Worm (Caenorhabditis elegans) whole organism, L1 larva: Measurements from ENCODE around the gene bub-3.

Experiments
- C04F5.9 ChIP-seq: sonication (generic microtip); optimal IDR thresholded peaks from 2 replicates; lab custom pipeline; 2016; ENCODE audit warnings: missing genetic modification characterization, missing compliant biosample characterization
- C16A3.4 ChIP-seq: fragments of 150-350 bp; optimal IDR thresholded peaks from 2 replicates; lab custom pipeline; 2014; ENCODE audit warnings: missing biosample characterization, missing genetic modification characterization
- C34B4.2 ChIP-seq: sonication (generic microtip); optimal IDR thresholded peaks from 2 replicates; lab custom pipeline; 2017; ENCODE audit warnings: mild to moderate bottlenecking, missing genetic modification characterization, missing compliant biosample characterization
- F16B12.6 ChIP-seq: fragments of 150-350 bp; optimal IDR thresholded peaks from 2 replicates; lab custom pipeline; 2014; ENCODE audit warnings: missing biosample characterization, missing genetic modification characterization
- alr-1 ChIP-seq: fragments of 200-800 bp; sonication (Bioruptor generic); optimal IDR thresholded peaks from 2 replicates; lab custom pipeline; 2018; ENCODE audit warnings: borderline replicate concordance, mild to moderate bottlenecking, missing genetic modification characterization, missing compliant biosample characterization
- blmp-1 ChIP-seq: fragments of 150-350 bp; optimal IDR thresholded peaks from 2 replicates; lab custom pipeline; 2014; ENCODE audit warnings: missing biosample characterization, missing genetic modification characterization
- ceh-88 ChIP-seq: fragments of 200-800 bp; sonication (Bioruptor generic); IDR thresholded peaks from 2 replicates; pipeline ENCODE4 v1.3.6; 2022; ENCODE audit warnings: missing genetic modification characterization, missing compliant biosample characterization
- ceh-90 ChIP-seq: sonication (generic microtip); optimal IDR thresholded peaks from 2 replicates; lab custom pipeline; 2016; ENCODE audit warnings: missing genetic modification characterization, missing compliant biosample characterization
- ces-1 ChIP-seq: fragments of 150-350 bp; optimal IDR thresholded peaks from 2 replicates; lab custom pipeline; 2014; ENCODE audit warnings: missing biosample characterization, missing genetic modification reagents, missing genetic modification characterization
- dsc-1 ChIP-seq: sonication (generic microtip); optimal IDR thresholded peaks from 2 replicates; lab custom pipeline; 2016; ENCODE audit warnings: mild to moderate bottlenecking, missing genetic modification characterization, missing compliant biosample characterization
- egl-27 ChIP-seq, 2 experiments: fragments of 150-350 bp in 1 of 2; sonication (generic microtip); optimal IDR thresholded peaks; 3 replicates each; lab custom pipeline; 2017 to 2018; ENCODE audit warnings: missing biosample characterization in 2 of 2, missing genetic modification characterization in 2 of 2, missing genetic modification reagents in 2 of 2
- elt-3 ChIP-seq, 6 experiments: fragments of 150-350 bp in 1 of 6; sonication (generic microtip); optimal IDR thresholded peaks; 2 replicates each; lab custom pipeline; 2017 to 2018; ENCODE audit warnings: missing biosample characterization in 6 of 6, missing genetic modification characterization in 6 of 6, inconsistent platforms in 1 of 6
- fkh-10 ChIP-seq: sonication (generic microtip); optimal IDR thresholded peaks from 2 replicates; lab custom pipeline; 2017; ENCODE audit warnings: missing biosample characterization, missing genetic modification reagents, missing genetic modification characterization
- grh-1 ChIP-seq: fragments of 200-800 bp; sonication (Bioruptor generic); IDR thresholded peaks from 2 replicates; pipeline ENCODE4 v1.3.6; 2022; ENCODE audit warnings: missing genetic modification reagents, missing genetic modification characterization, missing compliant biosample characterization
- hpl-2 ChIP-seq: fragments of 150-350 bp; optimal IDR thresholded peaks from 2 replicates; lab custom pipeline; 2014; ENCODE audit warnings: missing biosample characterization, missing genetic modification reagents, missing genetic modification characterization
- irx-1 ChIP-seq: sonication (generic microtip); optimal IDR thresholded peaks from 2 replicates; lab custom pipeline; 2016; ENCODE audit warnings: missing genetic modification characterization, missing compliant biosample characterization
- isw-1 ChIP-seq: fragments of 200-800 bp; sonication (Bioruptor generic); IDR thresholded peaks from 2 replicates; pipeline ENCODE4 v1.3.6; 2022; ENCODE audit warnings: missing genetic modification characterization, missing compliant biosample characterization
- jun-1 ChIP-seq: fragments of 150-350 bp; optimal IDR thresholded peaks from 2 replicates; lab custom pipeline; 2014; ENCODE audit warnings: missing biosample characterization, missing genetic modification reagents, missing genetic modification characterization
- lin-14 ChIP-seq: fragments of 200-800 bp; sonication (Bioruptor generic); optimal IDR thresholded peaks from 2 replicates; lab custom pipeline; 2018; ENCODE audit warnings: mild to moderate bottlenecking, missing genetic modification characterization, moderate library complexity, missing compliant biosample characterization
- lin-35 ChIP-seq, 2 experiments: fragments of 150-350 bp; optimal IDR thresholded peaks; 2 replicates each; lab custom pipeline; 2014; ENCODE audit warnings: missing biosample characterization in 2 of 2, missing genetic modification characterization in 2 of 2, missing genetic modification reagents in 2 of 2
- lir-3 ChIP-seq: sonication (generic microtip); optimal IDR thresholded peaks from 2 replicates; lab custom pipeline; 2016; ENCODE audit warnings: mild to moderate bottlenecking, missing genetic modification characterization, moderate library complexity, missing compliant biosample characterization; ENCODE audit not compliant: poor library complexity
- lsy-2 ChIP-seq, 2 experiments: fragments of 150-350 bp; optimal IDR thresholded peaks; 2 replicates each; lab custom pipeline; 2014; ENCODE audit warnings: missing biosample characterization in 2 of 2, missing genetic modification characterization in 2 of 2
- mab-9 ChIP-seq: fragments of 200-800 bp; sonication (Bioruptor generic); IDR thresholded peaks from 2 replicates; pipeline ENCODE4 v1.3.6; 2022; ENCODE audit warnings: missing genetic modification reagents, missing genetic modification characterization, missing compliant biosample characterization
- mdl-1 ChIP-seq, 2 experiments: fragments of 150-350 bp; optimal IDR thresholded peaks; 2 replicates each; lab custom pipeline; 2014 to 2017; ENCODE audit warnings: missing biosample characterization in 2 of 2, missing genetic modification characterization in 2 of 2, inconsistent platforms in 1 of 2
- mep-1 ChIP-seq: fragments of 150-350 bp; optimal IDR thresholded peaks from 2 replicates; lab custom pipeline; 2014; ENCODE audit warnings: missing biosample characterization, missing genetic modification characterization
- nhr-19 ChIP-seq: fragments of 200-800 bp; sonication (Bioruptor generic); conservative IDR thresholded peaks from 2 replicates; pipeline ENCODE4 v1.3.6; 2022; ENCODE audit warnings: missing genetic modification characterization, missing compliant biosample characterization
- nhr-20 ChIP-seq: sonication (generic microtip); optimal IDR thresholded peaks from 2 replicates; lab custom pipeline; 2016; ENCODE audit warnings: mild to moderate bottlenecking, missing genetic modification characterization, missing compliant biosample characterization
- nhr-237 ChIP-seq: fragments of 150-350 bp; optimal IDR thresholded peaks from 2 replicates; lab custom pipeline; 2014; ENCODE audit warnings: missing biosample characterization, missing genetic modification characterization
- nhr-28 ChIP-seq: fragments of 150-350 bp; optimal IDR thresholded peaks from 2 replicates; lab custom pipeline; 2014; ENCODE audit warnings: missing biosample characterization, missing genetic modification characterization
- nhr-71 ChIP-seq: sonication (generic microtip); optimal IDR thresholded peaks from 2 replicates; lab custom pipeline; 2016; ENCODE audit warnings: mild to moderate bottlenecking, missing genetic modification characterization, moderate library complexity, missing compliant biosample characterization
- nhr-85 ChIP-seq: sonication (generic microtip); peaks from one replicate; lab custom pipeline; 2016; ENCODE audit warnings: missing genetic modification characterization, inconsistent platforms, missing compliant biosample characterization
- pax-3 ChIP-seq: fragments of 200-800 bp; sonication (Bioruptor generic); optimal IDR thresholded peaks from 2 replicates; lab custom pipeline; 2018; ENCODE audit warnings: mild to moderate bottlenecking, missing genetic modification characterization, moderate library complexity, missing compliant biosample characterization
- rnt-1 ChIP-seq: sonication (generic microtip); optimal IDR thresholded peaks from 2 replicates; lab custom pipeline; 2016; ENCODE audit warnings: mild to moderate bottlenecking, missing genetic modification characterization, moderate library complexity, missing compliant biosample characterization
- skn-1 ChIP-seq: fragments of 150-350 bp; optimal IDR thresholded peaks from 2 replicates; lab custom pipeline; 2014; ENCODE audit warnings: missing biosample characterization, missing genetic modification characterization
- snpc-4 ChIP-seq: fragments of 150-350 bp; optimal IDR thresholded peaks from 2 replicates; lab custom pipeline; 2014; ENCODE audit warnings: missing biosample characterization, missing genetic modification characterization
- snu-23 ChIP-seq: sonication (generic microtip); optimal IDR thresholded peaks from 2 replicates; lab custom pipeline; 2016; ENCODE audit warnings: missing genetic modification characterization, missing compliant biosample characterization
- sox-4 ChIP-seq: sonication (generic microtip); optimal IDR thresholded peaks from 2 replicates; lab custom pipeline; 2016; ENCODE audit warnings: missing genetic modification characterization, missing compliant biosample characterization
- sptf-1 ChIP-seq: fragments of 150-350 bp; optimal IDR thresholded peaks from 2 replicates; lab custom pipeline; 2014; ENCODE audit warnings: missing biosample characterization, missing genetic modification characterization
- tbx-2 ChIP-seq: sonication (generic microtip); optimal IDR thresholded peaks from 2 replicates; lab custom pipeline; 2016; ENCODE audit warnings: missing genetic modification characterization, missing compliant biosample characterization
- unc-130 ChIP-seq: fragments of 150-350 bp; optimal IDR thresholded peaks from 2 replicates; lab custom pipeline; 2017; ENCODE audit warnings: missing biosample characterization, missing genetic modification characterization, inconsistent platforms
- unc-30 ChIP-seq: sonication (generic microtip); optimal IDR thresholded peaks from 2 replicates; lab custom pipeline; 2017; ENCODE audit warnings: missing biosample characterization, missing genetic modification characterization
- unc-62 ChIP-seq: fragments of 150-350 bp; optimal IDR thresholded peaks from 2 replicates; lab custom pipeline; 2014; ENCODE audit warnings: missing biosample characterization, missing genetic modification reagents, missing genetic modification characterization
- unc-86 ChIP-seq: sonication (generic microtip); optimal IDR thresholded peaks from 2 replicates; lab custom pipeline; 2016; ENCODE audit warnings: missing genetic modification characterization, missing compliant biosample characterization
- unc-98 ChIP-seq: fragments of 200-800 bp; sonication (Bioruptor generic); IDR thresholded peaks from 2 replicates; pipeline ENCODE4 v1.3.6; 2022; ENCODE audit warnings: missing genetic modification characterization, missing compliant biosample characterization
- zip-4 ChIP-seq: fragments of 200-800 bp; sonication (Bioruptor generic); optimal IDR thresholded peaks from 2 replicates; lab custom pipeline; 2018; ENCODE audit warnings: mild to moderate bottlenecking, missing genetic modification characterization, moderate library complexity, missing compliant biosample characterization
- ztf-11 ChIP-seq, 2 experiments: sonication (generic microtip); optimal IDR thresholded peaks; 2 replicates each; lab custom pipeline; 2016 to 2017; ENCODE audit warnings: missing genetic modification characterization in 2 of 2, missing biosample characterization in 1 of 2, missing compliant biosample characterization in 1 of 2

The bub-3 gene

DNA sequence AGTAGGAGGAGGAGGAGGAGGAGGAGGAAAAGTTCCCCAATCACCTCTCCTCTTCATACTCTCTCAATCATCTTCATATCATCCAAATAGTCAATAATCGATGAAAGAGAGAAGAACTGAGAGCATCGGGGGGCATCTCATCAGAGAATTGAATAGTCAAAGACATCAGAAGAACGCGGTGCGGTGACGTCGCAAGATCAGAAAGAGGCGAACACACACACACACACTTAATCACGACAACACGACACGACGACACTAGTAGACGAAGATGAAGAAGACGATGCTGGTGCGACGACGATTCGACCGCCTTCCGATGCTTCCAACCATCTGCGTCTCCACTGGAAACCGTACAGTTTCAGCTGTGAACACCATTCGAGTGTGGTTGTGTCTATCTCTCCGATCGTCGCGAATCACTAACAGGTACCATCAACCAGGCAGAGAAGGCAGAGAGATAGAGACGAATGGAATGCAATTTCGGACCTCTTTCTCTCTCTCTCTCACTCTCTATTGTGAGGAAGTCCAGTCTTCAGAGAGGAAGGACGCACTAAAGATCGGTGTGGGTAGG, 47.2 kb upstream of the bub-3 start (continued):
- TF ChIP-seq tbx-2 (tag; lab: Kevin White, UChicago): peak; percentile 70
- no peak for TF ChIP-seq jun-1 (tag; lab: Kevin White, UChicago)
- peak in 1 of 2 experiments; percentile 65 for TF ChIP-seq lsy-2 (tag; optimal IDR thresholded peaks at IDR 0.05; lab: Kevin White, UChicago)
- TF ChIP-seq, all 84 proteins: peak for 16

DNA sequence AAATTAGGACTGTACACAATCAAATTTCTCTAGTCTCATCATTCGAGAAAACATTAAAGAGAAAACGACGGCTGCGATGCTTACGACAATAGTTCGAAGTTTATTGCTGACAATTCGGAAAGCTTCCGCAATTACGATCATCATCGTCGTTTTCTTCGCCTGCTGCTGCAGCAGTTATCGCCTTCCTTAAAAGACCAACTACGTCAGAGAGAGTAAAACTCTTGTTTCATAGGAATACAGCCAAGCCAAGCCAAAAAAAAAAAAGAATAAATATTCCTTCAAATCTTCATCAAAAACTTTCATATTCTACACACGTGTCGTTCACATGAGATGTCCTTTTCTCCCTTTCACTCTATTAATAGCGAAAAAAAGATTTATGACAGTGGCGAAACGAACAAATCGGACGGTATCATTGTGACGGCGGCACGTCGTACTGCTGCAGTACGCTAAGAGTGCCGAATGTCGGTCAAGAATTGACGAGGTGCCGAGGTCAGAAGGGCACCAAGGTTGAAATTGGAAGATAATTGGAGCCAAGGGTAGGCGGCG, 46.0 kb upstream of the bub-3 start:
- TF ChIP-seq unc-62 (GFP tag; lab: Kevin White, UChicago) (no peak), sox-4 (tag; lab: Kevin White, UChicago) (no peak), ceh-90 (tag; lab: Kevin White, UChicago) (no peak), nhr-85 (tag; lab: Kevin White, UChicago) (peak; percentile 94), blmp-1 (tag; lab: Kevin White, UChicago) (peak; percentile 98), nhr-20 (tag; lab: Kevin White, UChicago) (peak; percentile 52), unc-130 (tag; lab: Kevin White, UChicago) (no peak), mep-1 (tag; lab: Kevin White, UChicago) (peak; percentile 28), elt-3 (tag; optimal IDR thresholded peaks at IDR 0.05; lab: Kevin White, UChicago) (peak in 2 of 6 experiments; percentile 47 to 72), nhr-28 (tag; lab: Kevin White, UChicago) (no peak), ces-1 (GFP tag; lab: Kevin White, UChicago) (no peak), lin-35 (GFP tag; optimal IDR thresholded peaks at IDR 0.05; lab: Kevin White, UChicago) (peak in 1 of 2 experiments; percentile 21), snu-23 (GFP tag; lab: Kevin White, UChicago) (peak; percentile 29), lin-14 (GFP tag; lab: Kevin White, UChicago) (peak; percentile 54), C34B4.2 (tag; lab: Kevin White, UChicago) (no peak), tbx-2 (tag; lab: Kevin White, UChicago) (peak; percentile 12), grh-1 (GFP tag; lab: Robert Waterston, UW) (no peak), mdl-1 (tag; optimal IDR thresholded peaks at IDR 0.05; lab: Kevin White, UChicago) (peak in 1 of 2 experiments; percentile 54), nhr-71 (tag; lab: Kevin White, UChicago) (peak; percentile 55)

DNA sequence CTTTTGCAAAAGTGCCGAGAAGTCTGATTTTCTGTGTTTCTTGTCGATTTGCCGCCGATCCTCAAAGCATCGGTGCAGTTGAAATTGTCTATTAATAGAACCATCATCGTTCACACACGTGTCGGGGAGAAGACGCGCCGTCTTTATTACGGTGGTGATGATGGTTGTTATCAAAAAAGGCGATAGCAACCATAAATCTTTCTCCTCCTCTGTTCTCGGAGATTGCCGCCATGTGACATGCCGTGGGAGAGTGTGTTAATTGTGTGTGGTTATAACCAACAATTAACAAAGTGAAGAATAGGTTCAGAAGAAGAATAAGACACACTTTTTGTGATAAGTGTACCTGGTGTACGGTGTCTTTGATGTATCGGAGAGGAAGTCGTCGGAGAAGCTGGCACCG, 44.8 kb upstream of the bub-3 start:
- TF ChIP-seq mab-9 (GFP tag; lab: Robert Waterston, UW) (no peak), egl-27 (tag; optimal IDR thresholded peaks at IDR 0.05; lab: Kevin White, UChicago) (no peak), ceh-88 (GFP tag; lab: Robert Waterston, UW) (no peak), irx-1 (no peak), C16A3.4 (tag; lab: Kevin White, UChicago) (peak; percentile 18), elt-3 (tag; optimal IDR thresholded peaks at IDR 0.05; lab: Kevin White, UChicago) (peak; percentile 26 to 96 (median 75)), unc-130 (tag; lab: Kevin White, UChicago) (peak; percentile 83), mdl-1 (tag; optimal IDR thresholded peaks at IDR 0.05; lab: Kevin White, UChicago) (peak in 1 of 2 experiments; percentile 93), lir-3 (tag; lab: Kevin White, UChicago) (no peak), ztf-11 (tag; optimal IDR thresholded peaks at IDR 0.05; lab: Kevin White, UChicago) (no peak), skn-1 (no peak), unc-98 (GFP tag; lab: Robert Waterston, UW) (no peak), pax-3 (tag; lab: Kevin White, UChicago) (no peak), mep-1 (tag; lab: Kevin White, UChicago) (peak; percentile 13), nhr-237 (no peak), C04F5.9 (tag; lab: Kevin White, UChicago) (no peak), nhr-20 (tag; lab: Kevin White, UChicago) (peak; percentile 86), grh-1 (GFP tag; lab: Robert Waterston, UW) (no peak; the same call in 1 of the 2 replicates), fkh-10 (GFP tag; lab: Kevin White, UChicago) (no peak), dsc-1 (tag; lab: Kevin White, UChicago) (no peak), alr-1 (tag; lab: Kevin White, UChicago) (no peak), F16B12.6 (tag; lab: Kevin White, UChicago) (no peak), unc-30 (tag; lab: Kevin White, UChicago) (no peak), sptf-1 (tag; lab: Kevin White, UChicago) (no peak), zip-4 (GFP tag; lab: Kevin White, UChicago) (no peak), hpl-2 (GFP tag; lab: Kevin White, UChicago) (no peak), isw-1 (GFP tag; lab: Robert Waterston, UW) (no peak), unc-86 (tag; lab: Kevin White, UChicago) (no peak), ceh-90 (tag; lab: Kevin White, UChicago) (no peak), nhr-19 (GFP tag; lab: Robert Waterston, UW) (peak; percentile 63), snpc-4 (tag; lab: Kevin White, UChicago) (no peak), blmp-1 (tag; lab: Kevin White, UChicago) (peak; percentile 90), rnt-1 (tag; lab: Kevin White, UChicago) (no peak)
